Fruit fly (Drosophila melanogaster) whole organism, wandering third instar larva: ENCODE data around the gene Cpr66Cb.

Source experiments
- Abd-B ChIP-seq: fragments of >200 bp; optimal IDR thresholded peaks from 2 replicates; lab custom pipeline; 2017; ENCODE audit warnings: missing biosample characterization, missing genetic modification characterization
- CG32264 ChIP-seq: fragments of 200-800 bp; sonication (Bioruptor generic); optimal IDR thresholded peaks from 2 replicates; lab custom pipeline; 2016; ENCODE audit warnings: missing biosample characterization, missing genetic modification characterization
- CG9705 ChIP-seq: fragments of 200-800 bp; sonication (Bioruptor generic); optimal IDR thresholded peaks from 2 replicates; lab custom pipeline; 2018; ENCODE audit warnings: missing biosample characterization, mild to moderate bottlenecking, missing genetic modification characterization
- Dfd ChIP-seq: fragments of >200 bp; optimal IDR thresholded peaks from 2 replicates; lab custom pipeline; 2017; ENCODE audit warnings: missing biosample characterization, missing genetic modification characterization
- Dif ChIP-seq: fragments of 200-275, 200-300 bp; sonication (Bioruptor generic); optimal IDR thresholded peaks from 2 replicates; lab custom pipeline; 2018; ENCODE audit warnings: missing biosample characterization, missing genetic modification characterization; ENCODE audit not compliant: partially characterized antibody
- GATAd ChIP-seq: sonication (Bioruptor generic); optimal IDR thresholded peaks from 2 replicates; lab custom pipeline; 2016; ENCODE audit warnings: missing biosample characterization, missing genetic modification characterization
- HLH106 ChIP-seq: fragments of 200-800 bp; optimal IDR thresholded peaks from 3 replicates; lab custom pipeline; 2019; ENCODE audit warnings: missing biosample characterization, mild to moderate bottlenecking, missing genetic modification characterization, moderate library complexity
- Hnf4 ChIP-seq: fragments of 200-800 bp; sonication (Bioruptor generic); optimal IDR thresholded peaks from 2 replicates; lab custom pipeline; 2016; ENCODE audit warnings: missing biosample characterization, mild to moderate bottlenecking, missing genetic modification characterization
- Hr78 ChIP-seq: fragments of >200 bp; optimal IDR thresholded peaks from 2 replicates; lab custom pipeline; 2017; ENCODE audit warnings: missing biosample characterization, missing genetic modification characterization
- Hr83 ChIP-seq: fragments of 200-300 bp; sonication (Bioruptor generic); optimal IDR thresholded peaks from 2 replicates; lab custom pipeline; 2016; ENCODE audit warnings: missing biosample characterization, mild to moderate bottlenecking, missing genetic modification characterization, moderate library complexity; ENCODE audit not compliant: poor library complexity, severe bottlenecking
- Jra ChIP-seq: sonication (Bioruptor generic); optimal IDR thresholded peaks from 2 replicates; lab custom pipeline; 2016; ENCODE audit warnings: missing biosample characterization, missing genetic modification characterization
- Mio ChIP-seq: sonication (Bioruptor generic); optimal IDR thresholded peaks from 2 replicates; lab custom pipeline; 2016; ENCODE audit warnings: missing biosample characterization, missing genetic modification characterization
- Myc ChIP-seq: fragments of >200 bp; optimal IDR thresholded peaks from 2 replicates; lab custom pipeline; 2017
- N ChIP-seq: fragments of >200 bp; optimal IDR thresholded peaks from 2 replicates; lab custom pipeline; 2018; ENCODE audit warnings: missing biosample characterization, missing external identifiers, missing genetic modification characterization
- OdsH ChIP-seq: fragments of 200-800 bp; sonication (Bioruptor generic); optimal IDR thresholded peaks from 2 replicates; lab custom pipeline; 2016; ENCODE audit warnings: missing biosample characterization, mild to moderate bottlenecking, missing genetic modification characterization
- Sp1 ChIP-seq: fragments of 200-800 bp; sonication (Bioruptor generic); optimal IDR thresholded peaks from 3 replicates; lab custom pipeline; 2019; ENCODE audit warnings: missing biosample characterization, mild to moderate bottlenecking, missing genetic modification characterization, moderate library complexity
- Vsx2 ChIP-seq: fragments of 200-300, 225-300 bp; sonication (Bioruptor generic); optimal IDR thresholded peaks from 2 replicates; lab custom pipeline; 2018; ENCODE audit warnings: missing biosample characterization, missing genetic modification characterization; ENCODE audit not compliant: partially characterized antibody
- brk ChIP-seq: fragments of 200-800 bp; sonication (Bioruptor generic); optimal IDR thresholded peaks from 2 replicates; lab custom pipeline; 2016; ENCODE audit warnings: missing biosample characterization, mild to moderate bottlenecking, missing genetic modification characterization
- dl ChIP-seq, 2 experiments: fragments of 175-275, 200-275 bp in 1 of 2; fragments of 200-275 bp in 1 of 2; sonication (Bioruptor generic); optimal IDR thresholded peaks; lab custom pipeline; 2018; ENCODE audit warnings: mild to moderate bottlenecking in 2 of 2, missing biosample characterization in 2 of 2, missing genetic modification characterization in 2 of 2, moderate library complexity in 2 of 2; ENCODE audit not compliant: partially characterized antibody in 2 of 2, insufficient read depth in 1 of 2
- dmrt93B ChIP-seq: fragments of 200-800 bp; sonication (Bioruptor generic); optimal IDR thresholded peaks from 2 replicates; lab custom pipeline; 2018; ENCODE audit warnings: missing biosample characterization, mild to moderate bottlenecking, missing genetic modification characterization
- dsf ChIP-seq: sonication (Bioruptor generic); optimal IDR thresholded peaks from 2 replicates; lab custom pipeline; 2016; ENCODE audit warnings: missing biosample characterization, missing genetic modification characterization, borderline replicate concordance
- ey ChIP-seq: fragments of 200-800 bp; sonication (Bioruptor generic); optimal IDR thresholded peaks from 2 replicates; lab custom pipeline; 2016; ENCODE audit warnings: missing biosample characterization, missing genetic modification characterization
- fru ChIP-seq: fragments of 200-800 bp; sonication (Bioruptor generic); optimal IDR thresholded peaks from 3 replicates; lab custom pipeline; 2016; ENCODE audit warnings: missing biosample characterization, mild to moderate bottlenecking, missing genetic modification characterization
- lola ChIP-seq: fragments of >200 bp; optimal IDR thresholded peaks from 2 replicates; lab custom pipeline; 2017; ENCODE audit warnings: missing biosample characterization, missing genetic modification characterization
- psq ChIP-seq: fragments of 200-800 bp; sonication (Bioruptor generic); optimal IDR thresholded peaks from 3 replicates; lab custom pipeline; 2017; ENCODE audit warnings: missing biosample characterization, mild to moderate bottlenecking, missing genetic modification characterization, moderate library complexity
- rgr ChIP-seq: fragments of 200-800 bp; sonication (Bioruptor generic); optimal IDR thresholded peaks from 3 replicates; lab custom pipeline; 2016; ENCODE audit warnings: missing biosample characterization, mild to moderate bottlenecking, missing genetic modification characterization
- sv ChIP-seq: fragments of 200-800 bp; sonication (Bioruptor generic); optimal IDR thresholded peaks from 3 replicates; lab custom pipeline; 2016; ENCODE audit warnings: missing biosample characterization, missing genetic modification characterization
- tai ChIP-seq: sonication (Bioruptor generic); optimal IDR thresholded peaks from 2 replicates; lab custom pipeline; 2016; ENCODE audit warnings: missing biosample characterization, missing genetic modification characterization
- usp ChIP-seq: fragments of >200 bp; optimal IDR thresholded peaks from 2 replicates; lab custom pipeline; 2017; ENCODE audit warnings: missing biosample characterization, missing genetic modification characterization
- woc ChIP-seq: sonication (Bioruptor generic); optimal IDR thresholded peaks from 2 replicates; lab custom pipeline; 2016; ENCODE audit warnings: missing biosample characterization, mild to moderate bottlenecking, missing genetic modification characterization

The Cpr66Cb gene

DNA sequence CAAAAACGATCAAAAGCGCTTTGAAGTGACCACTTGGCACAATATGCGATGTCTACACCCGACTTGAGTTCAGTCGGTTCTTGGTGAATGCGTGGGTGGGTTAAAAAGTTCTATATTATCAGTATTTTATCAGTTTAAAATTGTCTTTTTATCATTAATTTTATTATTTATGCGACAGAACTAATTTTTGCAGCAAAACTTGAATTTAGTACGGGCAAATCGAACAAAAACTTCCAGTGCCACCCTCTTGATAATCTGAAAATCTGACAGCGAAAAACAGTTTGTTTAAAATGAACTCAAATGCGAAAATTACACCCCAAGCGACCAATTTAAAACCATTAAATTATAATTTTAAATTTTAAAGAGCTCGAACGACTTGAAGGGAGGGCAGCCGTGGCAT is 34.5 kb downstream of the Cpr66Cb start (continued):
- TF ChIP-seq dmrt93B (GFP tag; lab: Kevin White, UChicago) (peak; percentile 23), GATAd (GFP tag; lab: Kevin White, UChicago) (no peak), dl (GFP tag; optimal IDR thresholded peaks at IDR 0.05; lab: Kevin White, UChicago; ENCODE audit: insufficient read depth in 1 of 2, partially characterized antibody in 2 of 2) (no peak), Hr78 (GFP tag; lab: Kevin White, UChicago) (no peak), Dfd (no peak), tai (no peak), Sp1 (GFP tag; lab: Kevin White, UChicago) (peak; percentile 78), dsf (GFP tag; lab: Kevin White, UChicago) (no peak), OdsH (GFP tag; lab: Kevin White, UChicago) (peak; percentile 45)

DNA sequence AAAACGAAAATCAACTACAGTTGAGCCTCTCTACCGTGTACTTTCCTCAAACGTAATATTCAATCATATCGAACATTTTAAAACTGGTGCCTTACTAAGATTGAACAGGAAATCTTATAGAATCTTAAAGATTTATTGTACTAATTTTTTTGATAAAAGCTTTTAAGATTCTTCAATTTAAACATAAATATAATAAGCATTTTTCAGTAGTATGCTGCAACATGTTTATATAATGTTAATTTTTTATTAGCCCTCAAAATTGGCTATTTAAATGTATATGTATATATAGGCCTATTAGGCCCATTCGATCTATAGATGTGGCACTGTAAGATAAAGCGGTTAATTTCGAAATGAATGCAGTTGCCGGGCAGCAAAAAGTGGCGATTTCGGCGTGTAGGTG is 35.1 kb downstream of the Cpr66Cb start:
- no peak for TF ChIP-seq fru
- TF ChIP-seq rgr (GFP tag; lab: Kevin White, UChicago) = no peak
- TF ChIP-seq lola (GFP tag; lab: Kevin White, UChicago) = no peak
- no peak for TF ChIP-seq sv (GFP tag; lab: Kevin White, UChicago)
- TF ChIP-seq OdsH (GFP tag; lab: Kevin White, UChicago) = no peak
- TF ChIP-seq Abd-B (GFP tag; lab: Kevin White, UChicago) = no peak
- no peak for TF ChIP-seq Mio (GFP tag; lab: Kevin White, UChicago)
- TF ChIP-seq usp (GFP tag; lab: Kevin White, UChicago) = no peak
- no peak for TF ChIP-seq CG9705 (GFP tag; lab: Kevin White, UChicago)
- TF ChIP-seq Hr78 (GFP tag; lab: Kevin White, UChicago) = no peak

DNA sequence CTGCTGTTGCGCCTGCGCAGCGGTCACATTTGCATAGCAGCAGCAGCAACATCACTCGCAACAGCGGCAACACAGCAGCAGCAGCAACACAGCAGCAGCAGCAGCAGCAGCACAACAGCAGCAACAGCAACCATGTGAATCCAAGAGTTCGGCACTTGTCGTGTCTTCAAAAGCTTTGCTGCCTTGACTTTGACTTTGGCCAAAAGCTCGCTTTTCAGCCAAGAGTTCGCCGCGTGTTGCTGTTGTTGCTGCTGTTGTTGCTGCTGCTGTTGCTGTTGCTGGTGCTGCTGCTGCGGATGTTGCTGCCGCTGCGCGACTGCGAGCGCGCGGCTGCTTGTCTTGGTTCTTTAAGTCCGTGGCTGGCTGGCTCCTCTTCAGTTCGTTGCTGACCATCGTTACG is 35.6 kb downstream of the Cpr66Cb start, which contains the start of gene ImpE1:
ImpE1 (plus strand) TSS at position 371 of the 400 bp plus-strand sequence.
- TF ChIP-seq HLH106 (tag; lab: Kevin White, UChicago) (no peak), psq (GFP tag; lab: Kevin White, UChicago) (no peak), Dfd (peak; percentile 76)

DNA sequence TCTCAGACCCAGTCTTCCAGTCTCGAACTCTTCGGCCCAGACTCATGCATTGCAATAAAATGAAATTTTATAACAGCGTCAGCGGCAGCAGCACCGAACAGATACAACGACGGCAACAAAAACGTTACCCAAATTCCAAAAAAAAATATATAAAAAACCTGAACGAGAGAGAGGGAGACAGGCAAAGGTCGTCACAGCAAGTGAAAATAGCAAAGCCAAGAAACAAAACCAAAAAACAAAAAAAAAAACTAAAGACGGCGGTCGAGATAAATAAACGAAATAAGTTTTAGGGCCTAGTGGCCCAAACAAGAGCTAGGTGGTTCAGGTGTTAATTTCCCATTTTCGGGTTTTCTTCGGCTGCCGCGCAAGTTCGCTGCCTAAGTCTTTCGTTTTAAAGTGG is 37.6 kb downstream of the Cpr66Cb start:
- no peak for TF ChIP-seq Myc (lab: Kevin White, UChicago)
- TF ChIP-seq usp (GFP tag; lab: Kevin White, UChicago) = no peak
- no peak for TF ChIP-seq dmrt93B (GFP tag; lab: Kevin White, UChicago)
- TF ChIP-seq N (GFP tag; lab: Kevin White, UChicago) = no peak
- no peak for TF ChIP-seq rgr (GFP tag; lab: Kevin White, UChicago)
- no peak for TF ChIP-seq lola (GFP tag; lab: Kevin White, UChicago)
- no peak for TF ChIP-seq Jra (GFP tag; lab: Kevin White, UChicago)
- no peak for TF ChIP-seq psq (GFP tag; lab: Kevin White, UChicago)

DNA sequence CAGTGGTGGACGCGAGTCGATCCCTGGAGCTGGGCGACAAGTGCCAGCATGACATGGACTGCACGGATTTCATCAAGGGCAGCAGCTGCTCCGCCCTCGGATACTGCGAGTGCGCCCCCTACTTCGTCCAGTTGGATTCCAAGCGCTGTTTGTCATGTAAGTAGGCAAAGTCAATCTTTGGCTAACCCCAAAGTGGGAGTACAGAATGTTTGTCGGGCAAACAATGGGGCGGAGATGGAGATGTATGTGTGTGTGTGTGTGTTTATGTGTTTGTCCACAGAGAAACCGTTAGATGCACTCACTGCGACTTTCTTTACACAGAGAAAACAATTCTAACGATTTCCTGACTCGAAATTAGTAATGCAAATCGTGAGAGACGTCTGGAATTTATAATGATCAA is 42.7 kb downstream of the Cpr66Cb start:
- no peak for TF ChIP-seq CG32264 (GFP tag; lab: Kevin White, UChicago)
- no peak for TF ChIP-seq Dif (GFP tag; lab: Kevin White, UChicago)
- TF ChIP-seq lola (GFP tag; lab: Kevin White, UChicago) = no peak
- no peak for TF ChIP-seq rgr (GFP tag; lab: Kevin White, UChicago)
- no peak for TF ChIP-seq dmrt93B (GFP tag; lab: Kevin White, UChicago)
- no peak for TF ChIP-seq GATAd (GFP tag; lab: Kevin White, UChicago)
- TF ChIP-seq Mio (GFP tag; lab: Kevin White, UChicago) = no peak
- no peak for TF ChIP-seq Hnf4 (GFP tag; lab: Kevin White, UChicago)
- no peak for TF ChIP-seq Hr83 (GFP tag; lab: Kevin White, UChicago)
- no peak for TF ChIP-seq Vsx2 (GFP tag; lab: Kevin White, UChicago)
- no peak for TF ChIP-seq Dfd
- TF ChIP-seq N (GFP tag; lab: Kevin White, UChicago) = no peak
- TF ChIP-seq Hr78 (GFP tag; lab: Kevin White, UChicago) = no peak
- no peak for TF ChIP-seq usp (GFP tag; lab: Kevin White, UChicago)

DNA sequence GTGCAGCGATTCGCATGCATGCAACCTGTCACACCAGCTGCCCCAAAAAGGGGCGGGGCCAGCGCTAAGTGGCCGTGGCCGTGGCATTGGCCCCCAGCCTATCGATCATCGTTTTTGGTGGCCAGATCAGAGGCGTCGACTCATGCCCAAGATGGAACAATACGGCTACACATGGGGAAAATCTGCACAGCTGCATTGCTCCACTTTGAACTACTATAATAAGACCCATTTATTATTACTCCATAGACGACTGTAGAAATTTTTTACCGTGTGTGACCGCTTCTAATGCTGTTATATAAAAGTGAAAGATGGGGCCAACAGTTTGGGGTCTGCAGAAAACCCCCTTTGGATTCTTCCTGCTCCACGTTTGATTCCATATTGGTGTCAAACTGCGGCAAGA is 47.5 kb downstream of the Cpr66Cb start:
- TF ChIP-seq rgr (GFP tag; lab: Kevin White, UChicago) (no peak), ey (GFP tag; lab: Kevin White, UChicago) (no peak), Hnf4 (GFP tag; lab: Kevin White, UChicago) (no peak), lola (GFP tag; lab: Kevin White, UChicago) (no peak), usp (GFP tag; lab: Kevin White, UChicago) (no peak), brk (GFP tag; lab: Kevin White, UChicago) (no peak), CG32264 (GFP tag; lab: Kevin White, UChicago) (no peak), woc (no peak)
